Fruit fly (Drosophila melanogaster) whole organism, prepupa: ENCODE data around the gene Rbp1-like.

Source experiments
- CG34406 ChIP-seq: fragments of 200-800 bp; sonication (Bioruptor generic); optimal IDR thresholded peaks from 3 replicates; lab custom pipeline; 2016; ENCODE audit warnings: missing biosample characterization, missing genetic modification characterization
- CG6808 ChIP-seq: fragments of 200-800 bp; sonication (Bioruptor generic); optimal IDR thresholded peaks from 3 replicates; lab custom pipeline; 2017; ENCODE audit warnings: missing biosample characterization, missing genetic modification characterization, mild to moderate bottlenecking, moderate library complexity, missing genetic modification reagents
- CG7368 ChIP-seq: fragments of 200-800 bp; sonication (Bioruptor generic); optimal IDR thresholded peaks from 3 replicates; lab custom pipeline; 2016; ENCODE audit warnings: missing biosample characterization, missing genetic modification characterization
- CG8632 ChIP-seq: fragments of 200-800 bp; sonication (Bioruptor generic); optimal IDR thresholded peaks from 3 replicates; lab custom pipeline; 2016; ENCODE audit warnings: missing biosample characterization, missing genetic modification characterization
- Gug ChIP-seq: fragments of 200-800 bp; sonication (Bioruptor generic); IDR thresholded peaks from 2 replicates; pipeline ENCODE4 v1.3.6; 2022; ENCODE audit warnings: missing biosample characterization, missing genetic modification characterization
- Lpt ChIP-seq: fragments of 200-800 bp; sonication (Bioruptor generic); optimal IDR thresholded peaks from 3 replicates; lab custom pipeline; 2016; ENCODE audit warnings: missing biosample characterization, missing genetic modification characterization
- achi ChIP-seq: fragments of 200-800 bp; sonication (Bioruptor generic); optimal IDR thresholded peaks from 3 replicates; lab custom pipeline; 2016; ENCODE audit warnings: missing biosample characterization, missing genetic modification characterization
- pdm3 ChIP-seq: fragments of 200-800 bp; sonication (Bioruptor generic); optimal IDR thresholded peaks from 3 replicates; lab custom pipeline; 2016; ENCODE audit warnings: missing biosample characterization, missing genetic modification characterization
- topi ChIP-seq: fragments of 200-800 bp; sonication (Bioruptor generic); optimal IDR thresholded peaks from 3 replicates; lab custom pipeline; 2016; ENCODE audit warnings: missing biosample characterization, missing genetic modification characterization

- no peak for TF ChIP-seq topi (GFP tag; lab: Kevin White, UChicago)
- TF ChIP-seq pdm3: no peak
- no peak for TF ChIP-seq CG34406 (GFP tag; lab: Kevin White, UChicago)
- TF ChIP-seq CG6808 (GFP tag; lab: Kevin White, UChicago): no peak
- TF ChIP-seq CG7368 (GFP tag; lab: Kevin White, UChicago): no peak
- TF ChIP-seq Gug (GFP tag; lab: Robert Waterston, UW): no peak
- no peak for TF ChIP-seq CG8632 (GFP tag; lab: Kevin White, UChicago)
- no peak for TF ChIP-seq Lpt (GFP tag; lab: Kevin White, UChicago)
- no peak for TF ChIP-seq achi
Observed at dm6 chrX:13384177-13384576, 500 bp downstream of the Rbp1-like start.
